Fruit fly (Drosophila melanogaster) whole organism, embryonic: ENCODE data around the gene Gr93a.
A peak's percentile ranks its signal among the peaks of the same experiment; 100 is the strongest.

Source experiments
- B-H1 ChIP-seq: fragments of 200-800 bp; sonication (Bioruptor generic); IDR thresholded peaks from 3 replicates; pipeline ENCODE4 v1.3.6; 2022; ENCODE audit warnings: missing biosample characterization, missing genetic modification characterization
- BtbVII ChIP-seq: fragments of 200-800 bp; sonication (Bioruptor generic); optimal IDR thresholded peaks from 3 replicates; lab custom pipeline; 2017; ENCODE audit warnings: missing biosample characterization, mild to moderate bottlenecking, missing genetic modification characterization
- CG10979 ChIP-seq: fragments of 200-800 bp; sonication (Bioruptor generic); optimal IDR thresholded peaks from 2 replicates; lab custom pipeline; 2018; ENCODE audit warnings: missing biosample characterization, mild to moderate bottlenecking, missing genetic modification characterization, moderate library complexity
- CG12744 ChIP-seq: fragments of 200-800 bp; sonication (Bioruptor generic); optimal IDR thresholded peaks from 2 replicates; lab custom pipeline; 2016; ENCODE audit warnings: missing biosample characterization, missing genetic modification characterization
- CG13424 ChIP-seq: fragments of 200-800 bp; sonication (Bioruptor generic); optimal IDR thresholded peaks from 2 replicates; lab custom pipeline; 2019; ENCODE audit warnings: missing biosample characterization, mild to moderate bottlenecking, missing genetic modification characterization, moderate library complexity
- CG14710 ChIP-seq: fragments of 200-800 bp; sonication (Bioruptor generic); optimal IDR thresholded peaks from 3 replicates; lab custom pipeline; 2019; ENCODE audit warnings: missing biosample characterization, mild to moderate bottlenecking, missing genetic modification characterization, moderate library complexity
- CG1602 ChIP-seq: fragments of 200-800 bp; sonication (Bioruptor generic); optimal IDR thresholded peaks from 3 replicates; lab custom pipeline; 2016; ENCODE audit warnings: missing biosample characterization, missing genetic modification characterization
- CG17612 ChIP-seq: fragments of 200-800 bp; sonication (Bioruptor generic); IDR thresholded peaks from 2 replicates; pipeline ENCODE4 v1.3.6; 2022; ENCODE audit warnings: missing biosample characterization, missing genetic modification characterization
- CG18476 ChIP-seq: fragments of 200-800 bp; sonication (Bioruptor generic); optimal IDR thresholded peaks from 2 replicates; lab custom pipeline; 2016; ENCODE audit warnings: missing biosample characterization, mild to moderate bottlenecking, missing genetic modification characterization
- CG3065 ChIP-seq: fragments of 200-800 bp; sonication (Bioruptor generic); optimal IDR thresholded peaks from 2 replicates; lab custom pipeline; 2016; ENCODE audit warnings: missing biosample characterization, missing genetic modification characterization
- CG43689 ChIP-seq: fragments of 200-800 bp; sonication (Bioruptor generic); IDR thresholded peaks from 2 replicates; pipeline ENCODE4 v1.3.6; 2022; ENCODE audit warnings: missing biosample characterization, missing genetic modification characterization
- CG6272 ChIP-seq: fragments of 200-800 bp; sonication (Bioruptor generic); IDR thresholded peaks from 2 replicates; pipeline ENCODE4 v1.3.6; 2022; ENCODE audit warnings: missing biosample characterization, missing genetic modification characterization
- CG6765 ChIP-seq: fragments of 200-800 bp; sonication (Bioruptor generic); optimal IDR thresholded peaks from 3 replicates; lab custom pipeline; 2017; ENCODE audit warnings: missing biosample characterization, mild to moderate bottlenecking, missing genetic modification characterization
- CG8478 ChIP-seq: fragments of >200 bp; optimal IDR thresholded peaks from 2 replicates; lab custom pipeline; 2018
- Chrac-16 ChIP-seq: fragments of 200-800 bp; sonication (Bioruptor generic); optimal IDR thresholded peaks from 3 replicates; lab custom pipeline; 2016; ENCODE audit warnings: missing biosample characterization, missing genetic modification characterization
- D19A ChIP-seq: fragments of 200-800 bp; optimal IDR thresholded peaks from 3 replicates; lab custom pipeline; 2019; ENCODE audit warnings: missing biosample characterization, mild to moderate bottlenecking, missing genetic modification characterization, moderate library complexity
- Dbx ChIP-seq: fragments of 200-800 bp; sonication (Bioruptor generic); IDR thresholded peaks from 3 replicates; pipeline ENCODE4 v1.3.6; 2022; ENCODE audit warnings: missing biosample characterization, missing genetic modification characterization
- Dfd ChIP-seq, 2 experiments: fragments of >200 bp; optimal IDR thresholded peaks; 2 replicates each; lab custom pipeline; 2017; ENCODE audit warnings: missing biosample characterization in 2 of 2, missing genetic modification characterization in 2 of 2
- Ets65A ChIP-seq: fragments of 200-800 bp; sonication (Bioruptor generic); peaks from one replicate; lab custom pipeline; 2016; ENCODE audit warnings: missing biosample characterization, missing genetic modification characterization
- HLH4C ChIP-seq: fragments of 200-800 bp; sonication (Bioruptor generic); IDR thresholded peaks from 3 replicates; pipeline ENCODE4 v1.3.6; 2022; ENCODE audit warnings: missing biosample characterization, missing genetic modification characterization; ENCODE audit not compliant: partially characterized antibody
- Hr39 ChIP-seq: fragments of >200 bp; optimal IDR thresholded peaks from 2 replicates; lab custom pipeline; 2017
- Kr ChIP-seq: fragments of 200-800 bp; sonication (Bioruptor generic); optimal IDR thresholded peaks from 2 replicates; lab custom pipeline; 2017; ENCODE audit warnings: missing biosample characterization, mild to moderate bottlenecking, missing genetic modification characterization
- Neu2 ChIP-seq: fragments of 200-800 bp; sonication (Bioruptor generic); optimal IDR thresholded peaks from 3 replicates; lab custom pipeline; 2016; ENCODE audit warnings: missing biosample characterization, missing genetic modification characterization, borderline replicate concordance
- Oli ChIP-seq: fragments of 200-800 bp; sonication (Bioruptor generic); optimal IDR thresholded peaks from 2 replicates; lab custom pipeline; 2018; ENCODE audit warnings: missing biosample characterization, mild to moderate bottlenecking, missing genetic modification characterization, moderate library complexity
- PHDP ChIP-seq: fragments of 200-800 bp; sonication (Bioruptor generic); optimal IDR thresholded peaks from 3 replicates; lab custom pipeline; 2018; ENCODE audit warnings: missing biosample characterization, mild to moderate bottlenecking, missing genetic modification characterization, moderate library complexity
- Poxn ChIP-seq: fragments of 200-800 bp; sonication (Bioruptor generic); IDR thresholded peaks from 2 replicates; pipeline ENCODE4 v1.3.6; 2022; ENCODE audit warnings: missing biosample characterization, missing genetic modification characterization
- Ravus ChIP-seq: fragments of 200-800 bp; sonication (Bioruptor generic); IDR thresholded peaks from 2 replicates; pipeline ENCODE4 v1.3.6; 2022; ENCODE audit warnings: missing biosample characterization, missing genetic modification characterization
- Ssrp ChIP-seq: fragments of 200-800 bp; sonication (Bioruptor generic); optimal IDR thresholded peaks from 2 replicates; lab custom pipeline; 2018; ENCODE audit warnings: missing biosample characterization, mild to moderate bottlenecking, missing genetic modification characterization, moderate library complexity
- amos ChIP-seq: fragments of 200-800 bp; sonication (Bioruptor generic); IDR thresholded peaks from 2 replicates; pipeline ENCODE4 v1.3.6; 2022; ENCODE audit warnings: missing biosample characterization, missing genetic modification characterization; ENCODE audit not compliant: partially characterized antibody
- ato ChIP-seq: fragments of 200-800 bp; sonication (Bioruptor generic); IDR thresholded peaks from 2 replicates; pipeline ENCODE4 v1.3.6; 2022; ENCODE audit warnings: missing biosample characterization, missing genetic modification characterization; ENCODE audit not compliant: partially characterized antibody
- bcd ChIP-seq: fragments of 200-800 bp; sonication (Bioruptor generic); optimal IDR thresholded peaks from 2 replicates; lab custom pipeline; 2017; ENCODE audit warnings: missing biosample characterization, mild to moderate bottlenecking, missing genetic modification characterization
- bigmax ChIP-seq: fragments of 200-800 bp; sonication (Bioruptor generic); optimal IDR thresholded peaks from 2 replicates; lab custom pipeline; 2018; ENCODE audit warnings: missing biosample characterization, mild to moderate bottlenecking, missing genetic modification characterization
- cas ChIP-seq: fragments of 200-800 bp; sonication (Bioruptor generic); IDR thresholded peaks from 2 replicates; pipeline ENCODE4 v1.3.6; 2022; ENCODE audit warnings: missing biosample characterization, missing genetic modification characterization
- chinmo ChIP-seq: fragments of 200-800 bp; sonication (Bioruptor generic); IDR thresholded peaks from 4 replicates; pipeline ENCODE4 v1.3.6; 2022; ENCODE audit warnings: missing biosample characterization, missing genetic modification characterization; ENCODE audit not compliant: partially characterized antibody
- dm ChIP-seq: fragments of 200-800 bp; sonication (Bioruptor generic); optimal IDR thresholded peaks from 3 replicates; lab custom pipeline; 2016; ENCODE audit warnings: missing biosample characterization, missing genetic modification characterization
- dpn ChIP-seq, 2 experiments: fragments of 200-800 bp; sonication (Bioruptor generic); optimal IDR thresholded peaks; 3 replicates each; lab custom pipeline; 2016; ENCODE audit warnings: missing biosample characterization in 2 of 2, missing genetic modification characterization in 2 of 2
- esg ChIP-seq: fragments of 200-800 bp; sonication (Bioruptor generic); conservative IDR thresholded peaks from 2 replicates; pipeline ENCODE4 v1.3.6; 2022; ENCODE audit warnings: missing biosample characterization, missing genetic modification characterization
- fd102C ChIP-seq: fragments of 200-800 bp; sonication (Bioruptor generic); optimal IDR thresholded peaks from 2 replicates; lab custom pipeline; 2018; ENCODE audit warnings: missing biosample characterization, mild to moderate bottlenecking, missing genetic modification characterization, moderate library complexity
- gfzf ChIP-seq: fragments of 200-800 bp; sonication (Bioruptor generic); optimal IDR thresholded peaks from 2 replicates; lab custom pipeline; 2016; ENCODE audit warnings: missing biosample characterization, mild to moderate bottlenecking, missing genetic modification characterization, moderate library complexity
- gsb-n ChIP-seq: fragments of 200-800 bp; sonication (Bioruptor generic); optimal IDR thresholded peaks from 3 replicates; lab custom pipeline; 2018; ENCODE audit warnings: missing biosample characterization, mild to moderate bottlenecking, missing genetic modification characterization
- kah ChIP-seq: fragments of 200-800 bp; sonication (Bioruptor generic); optimal IDR thresholded peaks from 2 replicates; lab custom pipeline; 2018; ENCODE audit warnings: missing biosample characterization, mild to moderate bottlenecking, missing genetic modification characterization
- kay ChIP-seq: fragments of 200-800 bp; sonication (Bioruptor generic); optimal IDR thresholded peaks from 2 replicates; lab custom pipeline; 2016; ENCODE audit warnings: missing biosample characterization, missing genetic modification characterization
- lab ChIP-seq: fragments of 200-800 bp; sonication (Bioruptor generic); optimal IDR thresholded peaks from 3 replicates; lab custom pipeline; 2017; ENCODE audit warnings: missing biosample characterization, missing genetic modification characterization, mild to moderate bottlenecking, moderate library complexity, missing genetic modification reagents
- pan ChIP-seq, 4 experiments: fragments of >200 bp in 3 of 4; fragments of 200-800 bp in 1 of 4; sonication (Bioruptor generic) in 1 of 4; optimal IDR thresholded peaks in 3 of 4; IDR thresholded peaks in 1 of 4; 2 replicates each; pipeline versions ENCODE4 v1.3.6 to Lab custom; 2017 to 2022; ENCODE audit warnings: missing biosample characterization in 2 of 4, missing genetic modification characterization in 2 of 4, mixed read lengths in 1 of 4
- peb ChIP-seq: fragments of 200-800 bp; sonication (Bioruptor generic); IDR thresholded peaks from 2 replicates; pipeline ENCODE4 v1.3.6; 2022; ENCODE audit warnings: missing biosample characterization, missing genetic modification characterization
- phol ChIP-seq: fragments of 200-800 bp; sonication (Bioruptor generic); optimal IDR thresholded peaks from 3 replicates; lab custom pipeline; 2018; ENCODE audit warnings: missing biosample characterization, mild to moderate bottlenecking, missing genetic modification characterization, moderate library complexity
- ranshi ChIP-seq: fragments of 200-800 bp; sonication (Bioruptor generic); IDR thresholded peaks from 2 replicates; pipeline ENCODE4 v1.3.6; 2022; ENCODE audit warnings: missing biosample characterization, missing genetic modification characterization
- salm ChIP-seq: fragments of 200-800 bp; sonication (Bioruptor generic); optimal IDR thresholded peaks from 2 replicates; lab custom pipeline; 2018; ENCODE audit warnings: missing biosample characterization, mild to moderate bottlenecking, missing genetic modification characterization
- shn ChIP-seq: fragments of 200-800 bp; sonication (Bioruptor generic); optimal IDR thresholded peaks from 3 replicates; lab custom pipeline; 2016; ENCODE audit warnings: missing biosample characterization, missing genetic modification characterization
- zfh2 ChIP-seq: fragments of 200-800 bp; sonication (Bioruptor generic); optimal IDR thresholded peaks from 2 replicates; lab custom pipeline; 2016; ENCODE audit warnings: missing biosample characterization, missing genetic modification characterization

The Gr93a gene

dm6 chr3R:21834234-21835070, 2.1 kb downstream of the Gr93a start (continued):
- TF ChIP-seq CG6765 (GFP tag; lab: Kevin White, UChicago): no peak
- TF ChIP-seq CG3065: no peak
- TF ChIP-seq fd102C (GFP tag; lab: Kevin White, UChicago): no peak
- no peak for TF ChIP-seq zfh2
- no peak for TF ChIP-seq amos
- no peak for TF ChIP-seq salm (tag; lab: Kevin White, UChicago)
- 0 out of 4 replicates have a peak, but pooled peaks have one; percentile 26 for TF ChIP-seq chinmo (GFP tag; lab: Robert Waterston, UW)
- TF ChIP-seq Poxn (GFP tag; lab: Robert Waterston, UW): no peak
- peak; percentile 52 for TF ChIP-seq CG10979 (tag; lab: Kevin White, UChicago)
- peak; percentile 43 for TF ChIP-seq CG1602 (GFP tag; lab: Kevin White, UChicago)
- no peak for TF ChIP-seq shn (GFP tag; lab: Kevin White, UChicago)
- no peak for TF ChIP-seq kah (GFP tag; lab: Kevin White, UChicago)
- no peak for TF ChIP-seq peb (GFP tag; lab: Robert Waterston, UW)
- TF ChIP-seq Kr (GFP tag; lab: Kevin White, UChicago): no peak
- TF ChIP-seq Dfd (GFP tag; optimal IDR thresholded peaks at IDR 0.05; lab: Kevin White, UChicago): no peak
- no peak for TF ChIP-seq bcd
- no peak for TF ChIP-seq ranshi (GFP tag; lab: Robert Waterston, UW)
- no peak for TF ChIP-seq esg (GFP tag; lab: Robert Waterston, UW)
- TF ChIP-seq HLH4C: no peak
- TF ChIP-seq CG13424 (tag; lab: Kevin White, UChicago): peak; percentile 37
- peak; percentile 25 for TF ChIP-seq phol (tag; lab: Kevin White, UChicago)
- peak; percentile 32 for TF ChIP-seq D19A (tag; lab: Kevin White, UChicago)
- peak; percentile 43 for TF ChIP-seq PHDP (tag; lab: Kevin White, UChicago)
- TF ChIP-seq CG8478 (lab: Kevin White, UChicago): no peak
- no peak for TF ChIP-seq ato (GFP tag; lab: Robert Waterston, UW)
- TF ChIP-seq Hr39 (lab: Kevin White, UChicago): no peak
- peak; percentile 55 for TF ChIP-seq Ssrp (tag; lab: Kevin White, UChicago)
- no peak for TF ChIP-seq CG12744 (GFP tag; lab: Kevin White, UChicago)
- TF ChIP-seq BtbVII (GFP tag; lab: Kevin White, UChicago): no peak
- no peak for TF ChIP-seq Dbx (GFP tag; lab: Robert Waterston, UW)
- no peak for TF ChIP-seq CG43689 (GFP tag; lab: Robert Waterston, UW)
- no peak for TF ChIP-seq dpn (GFP tag; optimal IDR thresholded peaks at IDR 0.05; lab: Kevin White, UChicago)
- peak; percentile 33 for TF ChIP-seq Chrac-16 (GFP tag; lab: Kevin White, UChicago)
- peak; percentile 64 for TF ChIP-seq gsb-n (tag; lab: Kevin White, UChicago)
- TF ChIP-seq dm: no peak
- no peak for TF ChIP-seq CG17612
- no peak for TF ChIP-seq bigmax
- TF ChIP-seq gfzf: no peak
- TF ChIP-seq Ravus: no peak
- TF ChIP-seq kay: no peak
- no peak for TF ChIP-seq B-H1 (GFP tag; lab: Robert Waterston, UW)
- peak; percentile 10 for TF ChIP-seq lab (GFP tag; lab: Kevin White, UChicago)
- TF ChIP-seq Neu2 (GFP tag; lab: Kevin White, UChicago): no peak
- no peak for TF ChIP-seq cas (GFP tag; lab: Robert Waterston, UW)
- no peak for TF ChIP-seq CG18476
- TF ChIP-seq CG6272 (GFP tag; lab: Robert Waterston, UW): no peak
- TF ChIP-seq pan (optimal IDR thresholded peaks at IDR 0.05; lab: Kevin White, UChicago): no peak
- no peak for TF ChIP-seq pan (GFP tag; optimal IDR thresholded peaks at IDR 0.05 in 1 of 2, IDR thresholded peaks at IDR 0.05 in 1 of 2)
- peak; percentile 2 for TF ChIP-seq CG14710 (tag; lab: Kevin White, UChicago)
- peak; percentile 51 for TF ChIP-seq Oli (tag; lab: Kevin White, UChicago)
- TF ChIP-seq Ets65A (GFP tag; lab: Kevin White, UChicago): no peak
